Worm (Caenorhabditis elegans) whole organism, L4 larva: ENCODE measurements around the gene rimb-1.

Source experiments
- ZK546.5 ChIP-seq, 2 experiments: sonication (generic microtip); optimal IDR thresholded peaks; 2 replicates each; lab custom pipeline; 2017; ENCODE audit warnings: missing biosample characterization in 2 of 2, missing genetic modification characterization in 2 of 2
- aha-1 ChIP-seq: fragments of 150-350 bp; peaks from one replicate; lab custom pipeline; 2014; ENCODE audit warnings: missing biosample characterization, missing genetic modification characterization
- ama-1 ChIP-seq: fragments of 150-350 bp; optimal IDR thresholded peaks from 2 replicates; lab custom pipeline; 2014; ENCODE audit warnings: inconsistent platforms, mixed read lengths
- ces-1 ChIP-seq: fragments of 150-350 bp; sonication (generic microtip); optimal IDR thresholded peaks from 4 replicates; lab custom pipeline; 2014; ENCODE audit warnings: missing biosample characterization, missing genetic modification reagents, missing genetic modification characterization
- dmd-9 ChIP-seq: fragments of 200-800 bp; sonication (Bioruptor generic); IDR thresholded peaks from 2 replicates; pipeline ENCODE4 v1.3.6; 2022; ENCODE audit warnings: missing genetic modification reagents, missing genetic modification characterization, missing compliant biosample characterization
- lin-13 ChIP-seq: fragments of 150-350 bp; optimal IDR thresholded peaks from 2 replicates; lab custom pipeline; 2014; ENCODE audit warnings: missing biosample characterization, missing genetic modification reagents, missing genetic modification characterization
- mdt-29 ChIP-seq: fragments of 200-800 bp; sonication (Bioruptor generic); IDR thresholded peaks from 2 replicates; pipeline ENCODE4 v1.3.6; 2022; ENCODE audit warnings: missing genetic modification reagents, missing genetic modification characterization, missing compliant biosample characterization
- nhr-11 ChIP-seq: fragments of 150-350 bp; optimal IDR thresholded peaks from 2 replicates; lab custom pipeline; 2014; ENCODE audit warnings: missing biosample characterization, missing genetic modification characterization
- nhr-28 ChIP-seq: fragments of 150-350 bp; optimal IDR thresholded peaks from 2 replicates; lab custom pipeline; 2014; ENCODE audit warnings: missing biosample characterization, missing genetic modification characterization
- php-3 ChIP-seq: fragments of 200-800 bp; sonication (Bioruptor generic); IDR thresholded peaks from 2 replicates; pipeline ENCODE4 v1.3.6; 2022; ENCODE audit warnings: missing genetic modification reagents, missing genetic modification characterization, missing compliant biosample characterization
- pqm-1 ChIP-seq: sonication (generic microtip); optimal IDR thresholded peaks from 2 replicates; lab custom pipeline; 2017; ENCODE audit warnings: missing biosample characterization, missing genetic modification characterization
- saeg-2 ChIP-seq: fragments of 200-800 bp; sonication (Bioruptor generic); IDR thresholded peaks from 2 replicates; pipeline ENCODE4 v1.3.6; 2022; ENCODE audit warnings: missing genetic modification reagents, missing genetic modification characterization, missing compliant biosample characterization

ce11 chrIII:1852126-1852717 lies 64.1 kb downstream of the rimb-1 start:
- no peak for TF ChIP-seq aha-1
- TF ChIP-seq nhr-11 (tag; lab: Kevin White, UChicago): no peak
- no peak for TF ChIP-seq ces-1
- TF ChIP-seq lin-13 (GFP tag; lab: Kevin White, UChicago): no peak
- no peak for TF ChIP-seq ZK546.5 (tag; optimal IDR thresholded peaks at IDR 0.05; lab: Kevin White, UChicago)
- TF ChIP-seq ama-1 (lab: Kevin White, UChicago): no peak
- TF ChIP-seq php-3: no peak
- TF ChIP-seq pqm-1 (tag; lab: Kevin White, UChicago): no peak
- no peak for TF ChIP-seq saeg-2 (GFP tag; lab: Robert Waterston, UW)
- no peak for TF ChIP-seq dmd-9 (GFP tag; lab: Robert Waterston, UW)
- TF ChIP-seq mdt-29 (GFP tag; lab: Robert Waterston, UW): no peak
- no peak for TF ChIP-seq nhr-28 (tag; lab: Kevin White, UChicago)
